Worm (Caenorhabditis elegans) whole organism, early embryonic: ENCODE measurements around the gene C01G10.9.

Experiments used
- aly-1 ChIP-seq: sonication (generic microtip); optimal IDR thresholded peaks from 2 replicates; lab custom pipeline; 2016; ENCODE audit warnings: missing genetic modification characterization, missing compliant biosample characterization
- ama-1 ChIP-seq: fragments of 150-350 bp; optimal IDR thresholded peaks from 2 replicates; lab custom pipeline; 2014
- hnd-1 ChIP-seq: sonication (generic microtip); optimal IDR thresholded peaks from 2 replicates; lab custom pipeline; 2016; ENCODE audit warnings: missing genetic modification characterization, missing compliant biosample characterization
- tbx-37 ChIP-seq: fragments of 200-800 bp; sonication (Bioruptor generic); conservative IDR thresholded peaks from 2 replicates; pipeline ENCODE4 v1.3.6; 2022; ENCODE audit warnings: missing genetic modification reagents, missing genetic modification characterization, missing compliant biosample characterization
- tra-4 ChIP-seq: sonication (generic microtip); optimal IDR thresholded peaks from 2 replicates; lab custom pipeline; 2017; ENCODE audit warnings: missing genetic modification characterization, missing compliant biosample characterization

ce11 chrV:15074907-15075306 lies 7.4 kb upstream of the C01G10.9 start:
- TF ChIP-seq ama-1 (no peak), hnd-1 (no peak), tbx-37 (GFP tag; lab: Robert Waterston, UW) (no peak), aly-1 (tag; lab: Kevin White, UChicago) (no peak), tra-4 (tag; lab: Kevin White, UChicago) (no peak)
